Worm (Caenorhabditis elegans) whole organism, early embryonic: ENCODE results near the gene irld-19.

ENCODE experiments used
- B0310.2 ChIP-seq: sonication (generic microtip); optimal IDR thresholded peaks from 2 replicates; lab custom pipeline; 2016; ENCODE audit warnings: mild to moderate bottlenecking, missing genetic modification characterization, missing compliant biosample characterization
- F13C5.2 ChIP-seq: sonication (generic microtip); optimal IDR thresholded peaks from 2 replicates; lab custom pipeline; 2017; ENCODE audit warnings: mild to moderate bottlenecking, missing genetic modification characterization, inconsistent platforms, missing compliant biosample characterization
- aly-1 ChIP-seq: sonication (generic microtip); optimal IDR thresholded peaks from 2 replicates; lab custom pipeline; 2016; ENCODE audit warnings: missing genetic modification characterization, missing compliant biosample characterization
- ama-1 ChIP-seq: fragments of 150-350 bp; optimal IDR thresholded peaks from 2 replicates; lab custom pipeline; 2014
- ceh-13 ChIP-seq: fragments of 200-800 bp; sonication (Bioruptor generic); optimal IDR thresholded peaks from 2 replicates; lab custom pipeline; 2018; ENCODE audit warnings: mild to moderate bottlenecking, missing genetic modification characterization, missing compliant biosample characterization
- ceh-36 ChIP-seq: sonication (generic microtip); optimal IDR thresholded peaks from 2 replicates; lab custom pipeline; 2016; ENCODE audit warnings: missing genetic modification characterization, inconsistent platforms, missing compliant biosample characterization
- ets-7 ChIP-seq: sonication (generic microtip); optimal IDR thresholded peaks from 2 replicates; lab custom pipeline; 2016; ENCODE audit warnings: missing genotype, missing genetic modification characterization, missing compliant biosample characterization
- flt-1 ChIP-seq: fragments of 200-800 bp; sonication (Bioruptor generic); IDR thresholded peaks from 2 replicates; pipeline ENCODE4 v1.3.6; 2022; ENCODE audit warnings: missing genetic modification characterization, missing compliant biosample characterization
- hmbx-1 ChIP-seq: sonication (generic microtip); optimal IDR thresholded peaks from 2 replicates; lab custom pipeline; 2016; ENCODE audit warnings: mild to moderate bottlenecking, missing genetic modification characterization, missing compliant biosample characterization
- hmg-4 ChIP-seq: fragments of 200-800 bp; sonication (Bioruptor generic); optimal IDR thresholded peaks from 2 replicates; lab custom pipeline; 2018; ENCODE audit warnings: mild to moderate bottlenecking, missing genetic modification characterization, missing compliant biosample characterization
- hnd-1 ChIP-seq: sonication (generic microtip); optimal IDR thresholded peaks from 2 replicates; lab custom pipeline; 2016; ENCODE audit warnings: missing genetic modification characterization, missing compliant biosample characterization
- pes-1 ChIP-seq: fragments of 200-800 bp; sonication (Bioruptor generic); IDR thresholded peaks from 2 replicates; pipeline ENCODE4 v1.3.6; 2022; ENCODE audit warnings: missing genetic modification reagents, missing genetic modification characterization, missing compliant biosample characterization
- scrt-1 ChIP-seq: fragments of 200-800 bp; sonication (Bioruptor generic); IDR thresholded peaks from 2 replicates; pipeline ENCODE4 v1.3.6; 2022; ENCODE audit warnings: missing genetic modification characterization, missing compliant biosample characterization
- sea-1 ChIP-seq: fragments of 200-800 bp; sonication (Bioruptor generic); conservative IDR thresholded peaks from 2 replicates; pipeline ENCODE4 v1.3.6; 2022; ENCODE audit warnings: missing genetic modification characterization, missing compliant biosample characterization
- tbx-11 ChIP-seq: fragments of 200-800 bp; sonication (Bioruptor generic); IDR thresholded peaks from 2 replicates; pipeline ENCODE4 v1.3.6; 2022; ENCODE audit warnings: missing genetic modification characterization, missing compliant biosample characterization
- tbx-37 ChIP-seq: fragments of 200-800 bp; sonication (Bioruptor generic); conservative IDR thresholded peaks from 2 replicates; pipeline ENCODE4 v1.3.6; 2022; ENCODE audit warnings: missing genetic modification reagents, missing genetic modification characterization, missing compliant biosample characterization
- tra-4 ChIP-seq: sonication (generic microtip); optimal IDR thresholded peaks from 2 replicates; lab custom pipeline; 2017; ENCODE audit warnings: missing genetic modification characterization, missing compliant biosample characterization

Gene irld-19

ce11 chrIII:12773753-12774152 is 9.6 kb upstream of the irld-19 start:
- no peak for TF ChIP-seq sea-1
- TF ChIP-seq ama-1 (lab: Kevin White, UChicago) = no peak
- TF ChIP-seq ceh-13 = no peak
- no peak for TF ChIP-seq hmbx-1 (tag; lab: Kevin White, UChicago)
- TF ChIP-seq tra-4 (tag; lab: Kevin White, UChicago) = no peak
- no peak for TF ChIP-seq scrt-1 (GFP tag; lab: Robert Waterston, UW)
- no peak for TF ChIP-seq hnd-1 (tag; lab: Kevin White, UChicago)
- no peak for TF ChIP-seq F13C5.2 (tag; lab: Kevin White, UChicago)
- no peak for TF ChIP-seq ceh-36 (tag; lab: Kevin White, UChicago)
- TF ChIP-seq tbx-37 (GFP tag; lab: Robert Waterston, UW) = no peak
- TF ChIP-seq tbx-11 (GFP tag; lab: Robert Waterston, UW) = no peak
- no peak for TF ChIP-seq pes-1 (GFP tag; lab: Robert Waterston, UW)
- TF ChIP-seq hmg-4 (GFP tag; lab: Kevin White, UChicago) = no peak

- TF ChIP-seq aly-1 (no peak), tra-4 (tag; lab: Kevin White, UChicago) (no peak), ceh-36 (tag; lab: Kevin White, UChicago) (no peak), hnd-1 (tag; lab: Kevin White, UChicago) (no peak), scrt-1 (GFP tag; lab: Robert Waterston, UW) (no peak), hmg-4 (GFP tag; lab: Kevin White, UChicago) (no peak), B0310.2 (tag; lab: Kevin White, UChicago) (no peak), tbx-11 (GFP tag; lab: Robert Waterston, UW) (no peak), F13C5.2 (tag; lab: Kevin White, UChicago) (no peak), flt-1 (GFP tag; lab: Robert Waterston, UW) (no peak), ets-7 (tag; lab: Kevin White, UChicago) (no peak), hmbx-1 (tag; lab: Kevin White, UChicago) (no peak), pes-1 (GFP tag; lab: Robert Waterston, UW) (no peak), ceh-13 (no peak), tbx-37 (GFP tag; lab: Robert Waterston, UW) (no peak), sea-1 (no peak), ama-1 (lab: Kevin White, UChicago) (no peak)
Observed at ce11 chrIII:12757367-12757766, 6.8 kb downstream of the irld-19 start, which contains the start of gene srw-9. srw-9 (plus strand) TSS chrIII:12757667.

ce11 chrIII:12755048-12755447 is 9.1 kb downstream of the irld-19 start, which contains the start of gene srw-10:
srw-10 (plus strand) TSS chrIII:12755348.
- TF ChIP-seq sea-1 (no peak), hmbx-1 (tag; lab: Kevin White, UChicago) (no peak)

- no peak for TF ChIP-seq hmg-4 (GFP tag; lab: Kevin White, UChicago)
- TF ChIP-seq ets-7 (tag; lab: Kevin White, UChicago) = no peak
- no peak for TF ChIP-seq ceh-13
- TF ChIP-seq pes-1 (GFP tag; lab: Robert Waterston, UW) = no peak
- no peak for TF ChIP-seq ama-1 (lab: Kevin White, UChicago)
- no peak for TF ChIP-seq hmbx-1 (tag; lab: Kevin White, UChicago)
- no peak for TF ChIP-seq scrt-1 (GFP tag; lab: Robert Waterston, UW)
- TF ChIP-seq hnd-1 (tag; lab: Kevin White, UChicago) = no peak
- no peak for TF ChIP-seq F13C5.2 (tag; lab: Kevin White, UChicago)
- TF ChIP-seq B0310.2 (tag; lab: Kevin White, UChicago) = no peak
- no peak for TF ChIP-seq sea-1
- TF ChIP-seq flt-1 (GFP tag; lab: Robert Waterston, UW) = no peak
- no peak for TF ChIP-seq tbx-37 (GFP tag; lab: Robert Waterston, UW)
- no peak for TF ChIP-seq aly-1
Observed at ce11 chrIII:12750831-12751230, 13.3 kb downstream of the irld-19 start, which contains the start of the genes irld-60 and irld-20. irld-60 (minus strand) TSS chrIII:12750931. irld-20 (plus strand) TSS chrIII:12751109.

- no peak for TF ChIP-seq scrt-1 (GFP tag; lab: Robert Waterston, UW)
- TF ChIP-seq B0310.2 (tag; lab: Kevin White, UChicago) = no peak
- TF ChIP-seq hmbx-1 (tag; lab: Kevin White, UChicago) = no peak
- no peak for TF ChIP-seq sea-1
- TF ChIP-seq hnd-1 (tag; lab: Kevin White, UChicago) = no peak
- no peak for TF ChIP-seq aly-1
- TF ChIP-seq F13C5.2 (tag; lab: Kevin White, UChicago) = no peak
- TF ChIP-seq flt-1 (GFP tag; lab: Robert Waterston, UW) = no peak
- TF ChIP-seq ama-1 (lab: Kevin White, UChicago) = no peak
- no peak for TF ChIP-seq tbx-11 (GFP tag; lab: Robert Waterston, UW)
- no peak for TF ChIP-seq hmg-4 (GFP tag; lab: Kevin White, UChicago)
- no peak for TF ChIP-seq tbx-37 (GFP tag; lab: Robert Waterston, UW)
- no peak for TF ChIP-seq ceh-36 (tag; lab: Kevin White, UChicago)
- TF ChIP-seq pes-1 (GFP tag; lab: Robert Waterston, UW) = no peak
- no peak for TF ChIP-seq ceh-13
- no peak for TF ChIP-seq tra-4 (tag; lab: Kevin White, UChicago)
- no peak for TF ChIP-seq ets-7 (tag; lab: Kevin White, UChicago)
Observed at ce11 chrIII:12746369-12746855, 17.7 kb downstream of the irld-19 start, which contains the start of gene Y111B2A.21. Y111B2A.21 (plus strand) TSS chrIII:12746419.

- TF ChIP-seq hmg-4 (GFP tag; lab: Kevin White, UChicago) (no peak), F13C5.2 (tag; lab: Kevin White, UChicago) (no peak), ceh-36 (tag; lab: Kevin White, UChicago) (no peak), flt-1 (GFP tag; lab: Robert Waterston, UW) (no peak), ama-1 (lab: Kevin White, UChicago) (no peak), tbx-37 (GFP tag; lab: Robert Waterston, UW) (no peak), hnd-1 (tag; lab: Kevin White, UChicago) (no peak), tbx-11 (GFP tag; lab: Robert Waterston, UW) (no peak), ets-7 (tag; lab: Kevin White, UChicago) (no peak), aly-1 (no peak), tra-4 (tag; lab: Kevin White, UChicago) (no peak), pes-1 (GFP tag; lab: Robert Waterston, UW) (no peak), hmbx-1 (tag; lab: Kevin White, UChicago) (no peak), B0310.2 (tag; lab: Kevin White, UChicago) (no peak), ceh-13 (no peak), sea-1 (no peak), scrt-1 (GFP tag; lab: Robert Waterston, UW) (no peak)
Observed at ce11 chrIII:12743515-12743914, 20.6 kb downstream of the irld-19 start.
